Worm (Caenorhabditis elegans) whole organism, L1 larva: Measurements from ENCODE around the gene pud-3.
A peak's percentile ranks its signal among the peaks of the same experiment; 100 is the strongest.
"Not testable (repeated sequence)": the region's sequence is repeated elsewhere in the genome, so short reads cannot be mapped to it uniquely, and the experiment has no call there.

Source experiments
- C04F5.9 ChIP-seq: sonication (generic microtip); optimal IDR thresholded peaks from 2 replicates; lab custom pipeline; 2016; ENCODE audit warnings: missing genetic modification characterization, missing compliant biosample characterization
- C16A3.4 ChIP-seq: fragments of 150-350 bp; optimal IDR thresholded peaks from 2 replicates; lab custom pipeline; 2014; ENCODE audit warnings: missing biosample characterization, missing genetic modification characterization
- F16B12.6 ChIP-seq: fragments of 150-350 bp; optimal IDR thresholded peaks from 2 replicates; lab custom pipeline; 2014; ENCODE audit warnings: missing biosample characterization, missing genetic modification characterization
- aha-1 ChIP-seq: fragments of 150-350 bp; optimal IDR thresholded peaks from 2 replicates; lab custom pipeline; 2014; ENCODE audit warnings: missing biosample characterization, missing genetic modification characterization
- ama-1 ChIP-seq: fragments of 150-350 bp; optimal IDR thresholded peaks from 2 replicates; lab custom pipeline; 2014
- efl-1 ChIP-seq, 4 experiments: fragments of 150-350 bp; optimal IDR thresholded peaks in 3 of 4; peaks in 1 of 4; 1 replicate in 1 of 4; 2 replicates in 3 of 4; lab custom pipeline; 2014; ENCODE audit warnings: missing biosample characterization in 2 of 4, missing genetic modification characterization in 2 of 4, missing genetic modification reagents in 2 of 4
- efl-3 ChIP-seq: fragments of 200-800 bp; sonication (Bioruptor generic); optimal IDR thresholded peaks from 2 replicates; lab custom pipeline; 2018; ENCODE audit warnings: mild to moderate bottlenecking, missing genetic modification characterization, missing compliant biosample characterization
- elt-2 ChIP-seq: sonication (generic microtip); optimal IDR thresholded peaks from 2 replicates; lab custom pipeline; 2016; ENCODE audit warnings: missing genetic modification characterization, mild to moderate bottlenecking, inconsistent platforms, missing compliant biosample characterization, missing genetic modification reagents
- elt-3 ChIP-seq, 6 experiments: fragments of 150-350 bp in 1 of 6; sonication (generic microtip); optimal IDR thresholded peaks; 2 replicates each; lab custom pipeline; 2017 to 2018; ENCODE audit warnings: missing biosample characterization in 6 of 6, missing genetic modification characterization in 6 of 6, inconsistent platforms in 1 of 6
- fkh-8 ChIP-seq: sonication (generic microtip); optimal IDR thresholded peaks from 2 replicates; lab custom pipeline; 2016; ENCODE audit warnings: mild to moderate bottlenecking, missing genetic modification characterization, missing compliant biosample characterization
- fos-1 ChIP-seq: fragments of 150-350 bp; optimal IDR thresholded peaks from 2 replicates; lab custom pipeline; 2014; ENCODE audit warnings: missing biosample characterization, missing genetic modification characterization
- grh-1 ChIP-seq: fragments of 200-800 bp; sonication (Bioruptor generic); IDR thresholded peaks from 2 replicates; pipeline ENCODE4 v1.3.6; 2022; ENCODE audit warnings: missing genetic modification reagents, missing genetic modification characterization, missing compliant biosample characterization
- jun-1 ChIP-seq: fragments of 150-350 bp; optimal IDR thresholded peaks from 2 replicates; lab custom pipeline; 2014; ENCODE audit warnings: missing biosample characterization, missing genetic modification reagents, missing genetic modification characterization
- lin-14 ChIP-seq: fragments of 200-800 bp; sonication (Bioruptor generic); optimal IDR thresholded peaks from 2 replicates; lab custom pipeline; 2018; ENCODE audit warnings: mild to moderate bottlenecking, missing genetic modification characterization, moderate library complexity, missing compliant biosample characterization
- lin-35 ChIP-seq, 2 experiments: fragments of 150-350 bp; optimal IDR thresholded peaks; 2 replicates each; lab custom pipeline; 2014; ENCODE audit warnings: missing biosample characterization in 2 of 2, missing genetic modification characterization in 2 of 2, missing genetic modification reagents in 2 of 2
- lir-3 ChIP-seq: sonication (generic microtip); optimal IDR thresholded peaks from 2 replicates; lab custom pipeline; 2016; ENCODE audit warnings: mild to moderate bottlenecking, missing genetic modification characterization, moderate library complexity, missing compliant biosample characterization; ENCODE audit not compliant: poor library complexity
- nhr-20 ChIP-seq: sonication (generic microtip); optimal IDR thresholded peaks from 2 replicates; lab custom pipeline; 2016; ENCODE audit warnings: mild to moderate bottlenecking, missing genetic modification characterization, missing compliant biosample characterization
- nhr-47 ChIP-seq: sonication (generic microtip); optimal IDR thresholded peaks from 2 replicates; lab custom pipeline; 2016; ENCODE audit warnings: mild to moderate bottlenecking, missing genetic modification characterization, moderate library complexity, missing compliant biosample characterization
- nhr-71 ChIP-seq: sonication (generic microtip); optimal IDR thresholded peaks from 2 replicates; lab custom pipeline; 2016; ENCODE audit warnings: mild to moderate bottlenecking, missing genetic modification characterization, moderate library complexity, missing compliant biosample characterization
- nhr-76 ChIP-seq: sonication (generic microtip); optimal IDR thresholded peaks from 2 replicates; lab custom pipeline; 2017; ENCODE audit warnings: missing biosample characterization, missing genetic modification characterization
- nhr-90 ChIP-seq: sonication (generic microtip); optimal IDR thresholded peaks from 2 replicates; lab custom pipeline; 2016; ENCODE audit warnings: mild to moderate bottlenecking, missing genetic modification characterization, missing compliant biosample characterization; ENCODE audit not compliant: poor library complexity
- pqm-1 ChIP-seq: sonication (generic microtip); optimal IDR thresholded peaks from 3 replicates; lab custom pipeline; 2017; ENCODE audit warnings: missing biosample characterization, missing genetic modification characterization
- rnt-1 ChIP-seq: sonication (generic microtip); optimal IDR thresholded peaks from 2 replicates; lab custom pipeline; 2016; ENCODE audit warnings: mild to moderate bottlenecking, missing genetic modification characterization, moderate library complexity, missing compliant biosample characterization
- sup-37 ChIP-seq: fragments of 200-800 bp; sonication (Bioruptor generic); optimal IDR thresholded peaks from 2 replicates; lab custom pipeline; 2018; ENCODE audit warnings: mild to moderate bottlenecking, missing genetic modification characterization, missing compliant biosample characterization
- tlp-1 ChIP-seq: fragments of 150-350 bp; optimal IDR thresholded peaks from 2 replicates; lab custom pipeline; 2014; ENCODE audit warnings: missing biosample characterization, missing genetic modification characterization
- unc-86 ChIP-seq: sonication (generic microtip); optimal IDR thresholded peaks from 2 replicates; lab custom pipeline; 2016; ENCODE audit warnings: missing genetic modification characterization, missing compliant biosample characterization
- unc-98 ChIP-seq: fragments of 200-800 bp; sonication (Bioruptor generic); IDR thresholded peaks from 2 replicates; pipeline ENCODE4 v1.3.6; 2022; ENCODE audit warnings: missing genetic modification characterization, missing compliant biosample characterization
- vab-15 ChIP-seq: sonication (generic microtip); optimal IDR thresholded peaks from 2 replicates; lab custom pipeline; 2017; ENCODE audit warnings: missing genotype, mild to moderate bottlenecking, missing genetic modification characterization, missing compliant biosample characterization
- zag-1 ChIP-seq: fragments of 150-350 bp; optimal IDR thresholded peaks from 2 replicates; lab custom pipeline; 2014; ENCODE audit warnings: missing biosample characterization, missing genetic modification characterization
- ztf-11 ChIP-seq, 2 experiments: sonication (generic microtip); optimal IDR thresholded peaks; 2 replicates each; lab custom pipeline; 2016 to 2017; ENCODE audit warnings: missing genetic modification characterization in 2 of 2, missing biosample characterization in 1 of 2, missing compliant biosample characterization in 1 of 2

pud-3 gene

DNA sequence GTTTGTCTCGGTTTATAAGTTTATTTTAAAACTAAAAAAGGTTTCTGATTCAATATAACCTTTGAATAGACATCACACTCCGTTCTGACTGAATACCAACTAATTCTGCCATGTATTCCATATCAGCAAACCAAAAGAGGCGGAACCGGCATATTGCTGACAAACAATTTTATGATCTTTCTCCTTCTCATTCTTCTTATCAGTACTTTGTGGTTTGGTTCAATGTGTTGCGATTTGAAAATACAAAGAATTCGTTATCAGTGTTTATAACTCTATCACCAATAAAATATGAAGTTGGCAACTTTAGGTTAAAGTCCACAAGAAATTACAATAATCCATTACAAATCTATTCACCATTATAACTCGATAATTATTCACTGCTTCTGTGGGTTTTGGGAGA is 692 bp downstream of the pud-3 start:
- TF ChIP-seq nhr-20, result no peak
- peak; percentile 59 for TF ChIP-seq nhr-71
- peak; percentile 72 for TF ChIP-seq pqm-1 (tag; lab: Kevin White, UChicago)
- no peak for TF ChIP-seq fos-1 (tag; lab: Kevin White, UChicago)
- TF ChIP-seq jun-1 (tag; lab: Kevin White, UChicago), result peak; percentile 48
- peak in 1 of 2 experiments; percentile 14 for TF ChIP-seq lin-35 (GFP tag; optimal IDR thresholded peaks at IDR 0.05; lab: Kevin White, UChicago)
- TF ChIP-seq elt-2 (tag; lab: Kevin White, UChicago), result peak; percentile 99
- TF ChIP-seq efl-1 (optimal IDR thresholded peaks at IDR 0.05; lab: Kevin White, UChicago), result no peak
- peak in 1 of 2 experiments; percentile 7 for TF ChIP-seq efl-1 (GFP tag; optimal IDR thresholded peaks at IDR 0.05 in 1 of 2; lab: Kevin White, UChicago)

DNA sequence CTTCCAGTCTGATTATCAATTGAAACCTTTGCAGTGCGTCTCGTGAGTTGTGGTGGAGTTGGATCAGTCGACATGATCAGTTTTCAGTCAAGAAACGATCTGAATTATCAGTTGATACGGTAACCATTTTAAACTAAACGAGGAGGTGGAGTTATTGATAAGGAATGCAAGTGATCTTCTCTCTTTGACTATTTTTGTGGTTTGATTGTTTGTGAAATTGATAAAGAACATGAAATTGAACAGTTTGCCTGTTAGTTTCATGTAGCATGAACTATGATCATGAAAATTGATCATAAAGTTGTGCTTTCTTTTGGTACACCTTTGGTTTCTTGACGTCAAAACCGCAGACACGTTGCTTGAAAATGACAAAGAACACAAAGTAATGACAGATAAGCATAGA is 2.5 kb downstream of the pud-3 start, which contains the start of gene pud-1.2:
Gene pud-1.2, minus strand, starts transcription at position 101 of the 400 bp plus-strand sequence.
- TF ChIP-seq grh-1 (GFP tag; lab: Robert Waterston, UW); jun-1 (tag; lab: Kevin White, UChicago); F16B12.6 (tag; lab: Kevin White, UChicago): not testable (repeated sequence)

DNA sequence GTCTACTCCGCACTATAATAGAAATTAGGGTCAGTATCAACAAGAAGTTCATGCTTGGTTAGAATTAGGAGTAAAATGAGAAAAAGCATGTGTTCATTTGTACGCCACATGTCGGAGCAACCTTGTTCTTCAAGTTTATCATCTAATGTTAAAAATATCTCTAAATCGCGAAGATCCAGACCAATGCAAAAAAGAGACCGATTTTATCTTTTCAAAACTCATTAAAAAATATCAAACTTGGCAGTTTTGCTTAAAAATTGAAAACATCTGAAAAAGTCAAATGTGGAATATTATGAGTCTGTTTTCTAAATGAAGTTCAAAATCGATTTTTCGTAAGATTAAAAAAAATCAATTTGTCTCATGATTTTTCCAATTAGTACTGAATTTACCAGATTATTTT is 4.0 kb downstream of the pud-3 start, which contains the start of gene Y19D10B.6:
Gene Y19D10B.6, minus strand, starts transcription at position 101 of the 400 bp plus-strand sequence.
- not testable (repeated sequence) for TF ChIP-seq elt-3 (tag; optimal IDR thresholded peaks at IDR 0.05; lab: Kevin White, UChicago); zag-1; C16A3.4 (tag; lab: Kevin White, UChicago)

DNA sequence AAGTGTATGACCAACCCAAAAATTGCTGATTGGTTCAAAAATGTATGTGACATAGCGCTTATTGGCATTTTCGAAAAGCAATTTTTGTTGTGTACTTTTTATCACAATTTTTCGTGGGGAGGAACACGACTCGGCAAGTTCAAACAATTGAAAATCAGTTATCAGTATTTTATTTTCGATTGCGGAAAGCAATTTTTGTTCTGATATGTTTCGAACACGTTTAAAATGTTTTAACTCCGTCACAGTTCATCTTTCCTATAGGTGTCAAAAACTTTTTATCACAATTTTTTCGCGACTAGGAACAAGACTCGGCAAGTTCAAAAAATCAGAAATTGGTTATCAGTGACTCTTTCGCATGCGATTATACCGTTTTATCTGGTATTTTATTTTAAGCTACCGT is 16.7 kb downstream of the pud-3 start:
- no peak for TF ChIP-seq nhr-90 (tag; lab: Kevin White, UChicago)
- TF ChIP-seq nhr-47 (tag; lab: Kevin White, UChicago), result no peak
- no peak for TF ChIP-seq nhr-71
- no peak for TF ChIP-seq sup-37
- TF ChIP-seq lir-3 (tag; lab: Kevin White, UChicago), result no peak
- no peak for TF ChIP-seq aha-1 (tag; lab: Kevin White, UChicago)
- TF ChIP-seq elt-2 (tag; lab: Kevin White, UChicago), result peak; percentile 29
- no peak for TF ChIP-seq unc-98 (GFP tag; lab: Robert Waterston, UW)

DNA sequence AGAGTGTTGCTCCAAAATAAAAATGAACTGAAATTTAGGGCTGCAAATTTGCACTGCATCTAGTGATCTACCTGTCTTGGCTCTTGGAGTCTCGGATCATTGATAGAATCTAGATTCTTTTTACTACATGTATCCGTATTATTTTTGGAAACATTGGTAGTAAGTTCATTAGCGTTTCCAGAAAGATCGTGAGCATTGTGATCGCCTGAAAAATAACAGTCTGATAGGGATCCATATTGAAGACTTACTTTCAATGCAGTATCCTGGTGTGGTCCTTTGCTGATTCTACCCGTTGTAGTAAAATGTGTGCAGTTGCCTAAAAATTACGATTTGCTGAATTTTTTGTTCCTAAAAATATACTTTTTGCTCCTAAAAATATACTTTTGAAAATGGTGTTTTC is 18.6 kb downstream of the pud-3 start:
- no peak for TF ChIP-seq elt-3 (tag; optimal IDR thresholded peaks at IDR 0.05; lab: Kevin White, UChicago)
- no peak for TF ChIP-seq efl-1 (optimal IDR thresholded peaks at IDR 0.05; lab: Kevin White, UChicago)
- TF ChIP-seq efl-1 (GFP tag; optimal IDR thresholded peaks at IDR 0.05 in 1 of 2; lab: Kevin White, UChicago), result peak in 1 of 2 experiments; percentile 91

DNA sequence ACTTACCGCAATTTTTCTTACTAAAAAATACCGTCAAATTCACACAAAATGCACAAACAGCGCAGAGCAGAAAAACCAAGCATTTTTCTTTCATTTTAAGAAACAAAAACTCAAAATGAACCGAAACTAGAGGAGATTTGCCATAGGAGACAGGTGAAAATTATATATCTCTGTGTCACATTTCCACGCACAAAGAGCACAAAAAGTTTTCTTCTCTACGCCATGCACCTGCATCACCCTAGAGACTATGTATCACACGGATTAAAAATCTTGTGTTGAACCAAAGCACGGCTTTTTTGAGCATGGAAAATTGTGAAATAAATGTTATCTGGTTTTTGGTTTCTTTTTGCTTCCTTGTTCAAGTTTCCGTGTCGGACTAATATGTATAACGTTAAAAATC is 21.2 kb downstream of the pud-3 start, which contains the start of gene irld-15:
Gene irld-15, minus strand, starts transcription at position 101 of the 400 bp plus-strand sequence.
- TF ChIP-seq nhr-90 (tag; lab: Kevin White, UChicago) (no peak), fkh-8 (peak; percentile 1)

DNA sequence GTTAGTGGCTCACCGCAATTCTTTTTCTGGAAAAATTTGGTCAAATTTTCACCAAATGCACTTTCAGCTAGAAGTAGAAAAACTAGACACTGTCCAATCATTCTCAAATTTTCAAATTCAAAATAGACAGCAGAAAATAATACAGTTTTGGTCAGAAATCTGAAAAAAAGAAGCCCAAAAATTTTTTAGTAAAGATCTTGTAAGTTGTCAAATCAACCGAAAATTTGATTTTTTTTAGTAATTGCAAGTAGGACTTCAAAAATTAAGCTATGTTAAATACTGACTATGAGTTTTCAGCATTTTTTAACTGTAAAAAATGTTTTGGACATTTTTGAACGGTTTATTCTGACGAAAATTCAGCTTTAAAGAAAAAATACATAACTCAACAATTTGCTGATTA is 24.0 kb downstream of the pud-3 start, which contains the start of gene Y19D10B.8:
Gene Y19D10B.8, minus strand, starts transcription at position 101 of the 400 bp plus-strand sequence.
- TF ChIP-seq lin-14 (GFP tag; lab: Kevin White, UChicago) (no peak), efl-3 (no peak), C04F5.9 (tag; lab: Kevin White, UChicago) (no peak), ama-1 (lab: Kevin White, UChicago) (no peak), rnt-1 (tag; lab: Kevin White, UChicago) (no peak), unc-98 (GFP tag; lab: Robert Waterston, UW) (no peak), ztf-11 (tag; optimal IDR thresholded peaks at IDR 0.05; lab: Kevin White, UChicago) (no peak), tlp-1 (tag; lab: Kevin White, UChicago) (no peak), F16B12.6 (tag; lab: Kevin White, UChicago) (no peak), unc-86 (tag; lab: Kevin White, UChicago) (no peak), nhr-76 (no peak), vab-15 (tag; lab: Kevin White, UChicago) (no peak)
